Worm (Caenorhabditis elegans) whole organism, L1 larva: ENCODE results near the gene sma-6.

ENCODE experiments used
- ama-1 ChIP-seq: fragments of 150-350 bp; optimal IDR thresholded peaks from 2 replicates; lab custom pipeline; 2014
- ceh-82 ChIP-seq, 3 experiments: fragments of 150-350 bp in 1 of 3; sonication (generic microtip) in 2 of 3; optimal IDR thresholded peaks; 2 replicates each; lab custom pipeline; 2014 to 2017; ENCODE audit warnings: missing biosample characterization in 3 of 3, missing genetic modification characterization in 3 of 3
- dsc-1 ChIP-seq: sonication (generic microtip); optimal IDR thresholded peaks from 2 replicates; lab custom pipeline; 2016; ENCODE audit warnings: mild to moderate bottlenecking, missing genetic modification characterization, missing compliant biosample characterization
- efl-1 ChIP-seq, 4 experiments: fragments of 150-350 bp; optimal IDR thresholded peaks in 3 of 4; peaks in 1 of 4; 1 replicate in 1 of 4; 2 replicates in 3 of 4; lab custom pipeline; 2014; ENCODE audit warnings: missing biosample characterization in 2 of 4, missing genetic modification characterization in 2 of 4, missing genetic modification reagents in 2 of 4
- efl-3 ChIP-seq: fragments of 200-800 bp; sonication (Bioruptor generic); optimal IDR thresholded peaks from 2 replicates; lab custom pipeline; 2018; ENCODE audit warnings: mild to moderate bottlenecking, missing genetic modification characterization, missing compliant biosample characterization
- elt-2 ChIP-seq: sonication (generic microtip); optimal IDR thresholded peaks from 2 replicates; lab custom pipeline; 2016; ENCODE audit warnings: missing genetic modification characterization, mild to moderate bottlenecking, inconsistent platforms, missing compliant biosample characterization, missing genetic modification reagents
- ets-5 ChIP-seq: fragments of 200-800 bp; sonication (Bioruptor generic); IDR thresholded peaks from 2 replicates; pipeline ENCODE4 v1.3.6; 2022; ENCODE audit warnings: missing genetic modification characterization, missing compliant biosample characterization
- fkh-10 ChIP-seq: sonication (generic microtip); optimal IDR thresholded peaks from 2 replicates; lab custom pipeline; 2017; ENCODE audit warnings: missing biosample characterization, missing genetic modification reagents, missing genetic modification characterization
- fkh-8 ChIP-seq: sonication (generic microtip); optimal IDR thresholded peaks from 2 replicates; lab custom pipeline; 2016; ENCODE audit warnings: mild to moderate bottlenecking, missing genetic modification characterization, missing compliant biosample characterization
- hpl-2 ChIP-seq: fragments of 150-350 bp; optimal IDR thresholded peaks from 2 replicates; lab custom pipeline; 2014; ENCODE audit warnings: missing biosample characterization, missing genetic modification reagents, missing genetic modification characterization
- irx-1 ChIP-seq: sonication (generic microtip); optimal IDR thresholded peaks from 2 replicates; lab custom pipeline; 2016; ENCODE audit warnings: missing genetic modification characterization, missing compliant biosample characterization
- lin-13 ChIP-seq: fragments of 150-350 bp; optimal IDR thresholded peaks from 2 replicates; lab custom pipeline; 2014; ENCODE audit warnings: missing biosample characterization, missing genetic modification reagents, missing genetic modification characterization
- lin-14 ChIP-seq: fragments of 200-800 bp; sonication (Bioruptor generic); optimal IDR thresholded peaks from 2 replicates; lab custom pipeline; 2018; ENCODE audit warnings: mild to moderate bottlenecking, missing genetic modification characterization, moderate library complexity, missing compliant biosample characterization
- lin-15B ChIP-seq: fragments of 150-350 bp; sonication (generic microtip); optimal IDR thresholded peaks from 3 replicates; lab custom pipeline; 2014; ENCODE audit warnings: missing biosample characterization, missing genetic modification characterization
- lin-35 ChIP-seq, 2 experiments: fragments of 150-350 bp; optimal IDR thresholded peaks; 2 replicates each; lab custom pipeline; 2014; ENCODE audit warnings: missing biosample characterization in 2 of 2, missing genetic modification characterization in 2 of 2, missing genetic modification reagents in 2 of 2
- lir-3 ChIP-seq: sonication (generic microtip); optimal IDR thresholded peaks from 2 replicates; lab custom pipeline; 2016; ENCODE audit warnings: mild to moderate bottlenecking, missing genetic modification characterization, moderate library complexity, missing compliant biosample characterization; ENCODE audit not compliant: poor library complexity
- mdl-1 ChIP-seq, 2 experiments: fragments of 150-350 bp; optimal IDR thresholded peaks; 2 replicates each; lab custom pipeline; 2014 to 2017; ENCODE audit warnings: missing biosample characterization in 2 of 2, missing genetic modification characterization in 2 of 2, inconsistent platforms in 1 of 2
- nhr-11 ChIP-seq: fragments of 150-350 bp; optimal IDR thresholded peaks from 2 replicates; lab custom pipeline; 2014; ENCODE audit warnings: missing biosample characterization, missing genetic modification characterization
- nhr-19 ChIP-seq: fragments of 200-800 bp; sonication (Bioruptor generic); conservative IDR thresholded peaks from 2 replicates; pipeline ENCODE4 v1.3.6; 2022; ENCODE audit warnings: missing genetic modification characterization, missing compliant biosample characterization
- nhr-20 ChIP-seq: sonication (generic microtip); optimal IDR thresholded peaks from 2 replicates; lab custom pipeline; 2016; ENCODE audit warnings: mild to moderate bottlenecking, missing genetic modification characterization, missing compliant biosample characterization
- nhr-28 ChIP-seq: fragments of 150-350 bp; optimal IDR thresholded peaks from 2 replicates; lab custom pipeline; 2014; ENCODE audit warnings: missing biosample characterization, missing genetic modification characterization
- nhr-47 ChIP-seq: sonication (generic microtip); optimal IDR thresholded peaks from 2 replicates; lab custom pipeline; 2016; ENCODE audit warnings: mild to moderate bottlenecking, missing genetic modification characterization, moderate library complexity, missing compliant biosample characterization
- nhr-71 ChIP-seq: sonication (generic microtip); optimal IDR thresholded peaks from 2 replicates; lab custom pipeline; 2016; ENCODE audit warnings: mild to moderate bottlenecking, missing genetic modification characterization, moderate library complexity, missing compliant biosample characterization
- pag-3 ChIP-seq: sonication (generic microtip); optimal IDR thresholded peaks from 2 replicates; lab custom pipeline; 2017; ENCODE audit warnings: missing genetic modification characterization, mild to moderate bottlenecking, missing compliant biosample characterization, antibody characterized with exemption, borderline replicate concordance; ENCODE audit not compliant: insufficient read depth
- pax-3 ChIP-seq: fragments of 200-800 bp; sonication (Bioruptor generic); optimal IDR thresholded peaks from 2 replicates; lab custom pipeline; 2018; ENCODE audit warnings: mild to moderate bottlenecking, missing genetic modification characterization, moderate library complexity, missing compliant biosample characterization
- pqm-1 ChIP-seq: sonication (generic microtip); optimal IDR thresholded peaks from 3 replicates; lab custom pipeline; 2017; ENCODE audit warnings: missing biosample characterization, missing genetic modification characterization
- rnt-1 ChIP-seq: sonication (generic microtip); optimal IDR thresholded peaks from 2 replicates; lab custom pipeline; 2016; ENCODE audit warnings: mild to moderate bottlenecking, missing genetic modification characterization, moderate library complexity, missing compliant biosample characterization
- snu-23 ChIP-seq: sonication (generic microtip); optimal IDR thresholded peaks from 2 replicates; lab custom pipeline; 2016; ENCODE audit warnings: missing genetic modification characterization, missing compliant biosample characterization
- sptf-1 ChIP-seq: fragments of 150-350 bp; optimal IDR thresholded peaks from 2 replicates; lab custom pipeline; 2014; ENCODE audit warnings: missing biosample characterization, missing genetic modification characterization
- sup-37 ChIP-seq: fragments of 200-800 bp; sonication (Bioruptor generic); optimal IDR thresholded peaks from 2 replicates; lab custom pipeline; 2018; ENCODE audit warnings: mild to moderate bottlenecking, missing genetic modification characterization, missing compliant biosample characterization
- swsn-7 ChIP-seq: sonication (generic microtip); optimal IDR thresholded peaks from 2 replicates; lab custom pipeline; 2016; ENCODE audit warnings: missing genetic modification characterization, missing compliant biosample characterization
- tlp-1 ChIP-seq: fragments of 150-350 bp; optimal IDR thresholded peaks from 2 replicates; lab custom pipeline; 2014; ENCODE audit warnings: missing biosample characterization, missing genetic modification characterization
- unc-30 ChIP-seq: sonication (generic microtip); optimal IDR thresholded peaks from 2 replicates; lab custom pipeline; 2017; ENCODE audit warnings: missing biosample characterization, missing genetic modification characterization
- zip-4 ChIP-seq: fragments of 200-800 bp; sonication (Bioruptor generic); optimal IDR thresholded peaks from 2 replicates; lab custom pipeline; 2018; ENCODE audit warnings: mild to moderate bottlenecking, missing genetic modification characterization, moderate library complexity, missing compliant biosample characterization

sma-6 gene

DNA sequence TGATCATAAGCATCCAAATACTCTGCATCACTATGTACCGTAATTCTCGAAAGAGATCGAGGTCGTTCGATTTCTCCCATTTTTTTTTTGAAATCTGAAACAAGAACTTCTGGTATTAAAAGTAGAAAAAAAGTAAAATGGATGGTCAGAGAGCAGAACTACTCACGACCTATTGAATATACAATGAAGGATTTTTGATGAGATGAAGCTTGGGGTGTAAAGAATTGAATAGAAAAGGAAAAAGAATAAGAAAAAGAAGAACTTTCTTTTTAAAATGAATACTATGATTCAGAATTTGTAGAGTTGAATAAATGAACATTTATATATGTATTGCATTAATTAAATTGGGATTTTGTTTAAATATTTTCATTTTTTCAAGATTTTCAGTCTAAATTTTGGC, 9.6 kb downstream of the sma-6 start, which contains the start of gene ttc-39B:
ttc-39B (minus strand) TSS at position 101 of the 400 bp plus-strand sequence.
- TF ChIP-seq ets-5 (GFP tag; lab: Robert Waterston, UW), result no peak

- TF ChIP-seq nhr-71 (tag; lab: Kevin White, UChicago) (no peak), lin-14 (peak; percentile 0), efl-1 (optimal IDR thresholded peaks at IDR 0.05; lab: Kevin White, UChicago) (no peak), efl-1 (GFP tag; optimal IDR thresholded peaks at IDR 0.05 in 1 of 2; lab: Kevin White, UChicago) (peak in 1 of 2 experiments; percentile 90), rnt-1 (tag; lab: Kevin White, UChicago) (no peak), elt-2 (tag; lab: Kevin White, UChicago) (peak; percentile 46), zip-4 (GFP tag; lab: Kevin White, UChicago) (no peak), unc-30 (tag; lab: Kevin White, UChicago) (no peak), lin-35 (GFP tag; optimal IDR thresholded peaks at IDR 0.05; lab: Kevin White, UChicago) (peak in 1 of 2 experiments; percentile 7), mdl-1 (tag; optimal IDR thresholded peaks at IDR 0.05; lab: Kevin White, UChicago) (no peak), tlp-1 (tag; lab: Kevin White, UChicago) (no peak), nhr-19 (no peak), ceh-82 (tag; optimal IDR thresholded peaks at IDR 0.05; lab: Kevin White, UChicago) (no peak), nhr-20 (tag; lab: Kevin White, UChicago) (no peak)
Observed at ce11 chrII:6334745-6335260, 10.5 kb downstream of the sma-6 start.

DNA sequence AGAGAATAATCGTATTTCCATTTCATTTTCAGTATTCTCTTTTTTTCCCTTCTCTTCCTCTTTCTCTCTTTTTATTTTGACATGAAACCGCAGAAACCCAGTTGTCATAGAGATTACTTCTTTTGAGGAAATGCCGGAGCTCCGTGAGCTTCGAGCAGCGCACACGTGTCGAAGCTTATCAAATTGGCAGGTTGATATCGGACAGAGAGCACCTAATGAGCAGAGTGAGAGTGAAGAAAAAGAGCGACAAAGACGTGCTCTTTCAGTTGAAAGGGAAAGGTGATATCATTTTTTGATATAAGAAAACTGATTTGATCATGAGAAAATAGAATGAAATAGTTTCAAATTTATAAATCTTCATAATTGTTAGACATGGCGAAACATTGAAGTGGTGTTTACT, 11.1 kb downstream of the sma-6 start, which contains the start of gene C32D5.14:
C32D5.14 (plus strand) TSS at position 131 of the 400 bp plus-strand sequence.
- TF ChIP-seq nhr-71 (tag; lab: Kevin White, UChicago) (peak; percentile 46), lin-13 (no peak), efl-1 (optimal IDR thresholded peaks at IDR 0.05; lab: Kevin White, UChicago) (no peak), efl-1 (GFP tag; optimal IDR thresholded peaks at IDR 0.05 in 1 of 2; lab: Kevin White, UChicago) (peak in 1 of 2 experiments; percentile 88), ama-1 (lab: Kevin White, UChicago) (no peak), pax-3 (tag; lab: Kevin White, UChicago) (peak; percentile 35), nhr-11 (tag; lab: Kevin White, UChicago) (peak; percentile 6), nhr-47 (tag; lab: Kevin White, UChicago) (peak; percentile 15), irx-1 (no peak), dsc-1 (tag; lab: Kevin White, UChicago) (peak; percentile 31), fkh-8 (tag; lab: Kevin White, UChicago) (peak; percentile 89), pqm-1 (peak; percentile 41), elt-2 (tag; lab: Kevin White, UChicago) (peak; percentile 17)

DNA sequence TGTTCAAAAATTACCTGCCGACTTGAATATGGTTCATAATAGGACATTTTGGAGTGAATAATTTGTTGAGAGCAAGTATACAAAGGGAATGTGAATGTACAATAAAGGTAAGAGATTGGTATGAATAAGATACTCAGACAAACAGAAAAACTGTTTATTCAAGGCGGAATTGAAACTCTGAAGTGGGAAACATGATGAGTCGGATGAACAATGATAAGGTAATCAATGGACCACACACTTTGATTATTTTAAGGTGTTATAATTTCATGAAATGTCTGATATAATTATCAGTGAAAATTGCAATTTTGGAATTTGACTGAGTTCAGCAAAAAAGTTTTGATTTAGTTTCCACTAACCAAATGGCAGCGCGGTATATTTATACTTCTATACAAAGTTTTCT, 15.2 kb downstream of the sma-6 start:
- TF ChIP-seq sptf-1 (tag; lab: Kevin White, UChicago) (no peak), hpl-2 (no peak), lin-35 (GFP tag; optimal IDR thresholded peaks at IDR 0.05; lab: Kevin White, UChicago) (peak in 1 of 2 experiments; percentile 6), snu-23 (GFP tag; lab: Kevin White, UChicago) (no peak), nhr-19 (no peak), sup-37 (GFP tag; lab: Kevin White, UChicago) (no peak), irx-1 (no peak), elt-2 (tag; lab: Kevin White, UChicago) (peak; percentile 57), pag-3 (tag; lab: Kevin White, UChicago) (no peak), nhr-28 (tag; lab: Kevin White, UChicago) (no peak), fkh-10 (GFP tag; lab: Kevin White, UChicago) (no peak), swsn-7 (no peak), lir-3 (tag; lab: Kevin White, UChicago) (no peak), zip-4 (GFP tag; lab: Kevin White, UChicago) (no peak), lin-15B (tag; lab: Kevin White, UChicago) (no peak), lin-14 (no peak), efl-3 (GFP tag; lab: Kevin White, UChicago) (no peak)
